Worm (Caenorhabditis elegans) whole organism, L1 larva: ENCODE results near the gene abhd-12.

Experiments
- elt-2 ChIP-seq: sonication (generic microtip); optimal IDR thresholded peaks from 2 replicates; lab custom pipeline; 2016; ENCODE audit warnings: missing genetic modification characterization, mild to moderate bottlenecking, inconsistent platforms, missing compliant biosample characterization, missing genetic modification reagents
- hlh-4 ChIP-seq: sonication (generic microtip); optimal IDR thresholded peaks from 2 replicates; lab custom pipeline; 2016; ENCODE audit warnings: mild to moderate bottlenecking, missing genetic modification characterization, missing compliant biosample characterization
- nhr-12 ChIP-seq: sonication (generic microtip); optimal IDR thresholded peaks from 2 replicates; lab custom pipeline; 2017; ENCODE audit warnings: missing biosample characterization, missing genetic modification characterization
- nhr-237 ChIP-seq: fragments of 150-350 bp; optimal IDR thresholded peaks from 2 replicates; lab custom pipeline; 2014; ENCODE audit warnings: missing biosample characterization, missing genetic modification characterization
- nhr-77 ChIP-seq: fragments of 150-350 bp; optimal IDR thresholded peaks from 2 replicates; lab custom pipeline; 2014; ENCODE audit warnings: missing biosample characterization, missing genetic modification characterization
- skn-1 ChIP-seq: fragments of 150-350 bp; optimal IDR thresholded peaks from 2 replicates; lab custom pipeline; 2014; ENCODE audit warnings: missing biosample characterization, missing genetic modification characterization
- sup-37 ChIP-seq: fragments of 200-800 bp; sonication (Bioruptor generic); optimal IDR thresholded peaks from 2 replicates; lab custom pipeline; 2018; ENCODE audit warnings: mild to moderate bottlenecking, missing genetic modification characterization, missing compliant biosample characterization

- TF ChIP-seq skn-1 (tag; lab: Kevin White, UChicago) (no peak), nhr-12 (tag; lab: Kevin White, UChicago) (no peak), hlh-4 (no peak), nhr-77 (tag; lab: Kevin White, UChicago) (no peak), sup-37 (GFP tag; lab: Kevin White, UChicago) (no peak), nhr-237 (tag; lab: Kevin White, UChicago) (no peak), elt-2 (no peak)
These were observed 30.3 kb downstream of the abhd-12 start, which contains the start of gene Y97E10AR.6 for ce11 chrV:8013901-8014388.
